Worm (Caenorhabditis elegans): ENCODE measurements around the gene ssup-72.

Gene ssup-72

ce11 chrII:6800104-6800711, 23.8 kb downstream of the ssup-72 start, which contains the start of gene F31E8.4 (continued):
- TF ChIP-seq zip-11 (GFP tag; IDR thresholded peaks at IDR 0.05) (no peak), tag-97 (GFP tag; IDR thresholded peaks at IDR 0.05) (no peak), ztf-7 (tag; optimal IDR thresholded peaks at IDR 0.05) (no peak), snpc-1.2 (GFP tag; IDR thresholded peaks at IDR 0.05) (no peak), nhr-77 (tag; optimal IDR thresholded peaks at IDR 0.05) (peak; percentile 53), hlh-11 (tag; optimal IDR thresholded peaks at IDR 0.05) (peak; percentile 61), F49E8.2 (tag; optimal IDR thresholded peaks at IDR 0.05; ENCODE audit: borderline replicate concordance) (no peak), sdz-12 (GFP tag; optimal IDR thresholded peaks at IDR 0.05) (no peak), nhr-11 (tag; optimal IDR thresholded peaks at IDR 0.05) (no peak), pha-4 (GFP tag; IDR thresholded peaks at IDR 0.05) (no peak), pha-4 (tag; optimal IDR thresholded peaks at IDR 0.05) (no peak), pqm-1 (tag; optimal IDR thresholded peaks at IDR 0.05) (peak; percentile 81), nhr-237 (tag; optimal IDR thresholded peaks at IDR 0.05) (no peak), ceh-28 (tag; optimal IDR thresholded peaks at IDR 0.05) (no peak), zfp-3 (GFP tag; conservative IDR thresholded peaks at IDR 0.05) (no peak), nhr-6 (tag; optimal IDR thresholded peaks at IDR 0.05) (peak; percentile 1), skn-1 (tag; optimal IDR thresholded peaks at IDR 0.05) (no peak), mdt-29 (GFP tag; IDR thresholded peaks at IDR 0.05) (no peak), Y75B8A.6 (GFP tag; IDR thresholded peaks at IDR 0.05) (no peak), unc-62 (GFP tag; optimal IDR thresholded peaks at IDR 0.05 in 1 of 2) (peak in 1 of 2 experiments; percentile 88), unc-62 (tag; optimal IDR thresholded peaks at IDR 0.05) (no peak), lin-15B (tag; optimal IDR thresholded peaks at IDR 0.05) (no peak), attf-4 (tag; optimal IDR thresholded peaks at IDR 0.05) (no peak), lin-29 (GFP tag; IDR thresholded peaks at IDR 0.05) (no peak), daf-12 (tag; optimal IDR thresholded peaks at IDR 0.05) (no peak), nhr-41 (GFP tag; IDR thresholded peaks at IDR 0.05) (no peak), daf-8 (GFP tag; IDR thresholded peaks at IDR 0.05) (no peak), mxl-2 (GFP tag; conservative IDR thresholded peaks at IDR 0.05) (no peak), nhr-102 (tag; optimal IDR thresholded peaks at IDR 0.05) (no peak), jun-1 (tag; optimal IDR thresholded peaks at IDR 0.05) (no peak), nhr-28 (tag; optimal IDR thresholded peaks at IDR 0.05) (peak; percentile 88), Y5F2A.4 (GFP tag; optimal IDR thresholded peaks at IDR 0.05) (no peak), nhr-48 (tag; optimal IDR thresholded peaks at IDR 0.05) (no peak), mdl-1 (tag; optimal IDR thresholded peaks at IDR 0.05) (peak in 1 of 2 experiments; percentile 15), lin-13 (GFP tag; optimal IDR thresholded peaks at IDR 0.05) (no peak), dmd-8 (GFP tag; IDR thresholded peaks at IDR 0.05) (no peak), lin-1 (GFP tag; IDR thresholded peaks at IDR 0.05) (no peak), rbr-2 (tag; optimal IDR thresholded peaks at IDR 0.05) (no peak), ceh-32 (tag; optimal IDR thresholded peaks at IDR 0.05; ENCODE audit: poor library complexity) (no peak), dmd-9 (GFP tag; IDR thresholded peaks at IDR 0.05) (no peak), ceh-44 (GFP tag; IDR thresholded peaks at IDR 0.05) (no peak), cey-2 (tag; optimal IDR thresholded peaks at IDR 0.05; ENCODE audit: borderline replicate concordance, insufficient read depth) (no peak), unc-39 (tag; optimal IDR thresholded peaks at IDR 0.05) (no peak), lin-38 (GFP tag; IDR thresholded peaks at IDR 0.05) (no peak), duxl-1 (tag; optimal IDR thresholded peaks at IDR 0.05; ENCODE audit: poor library complexity) (no peak), zfp-2 (tag; optimal IDR thresholded peaks at IDR 0.05) (no peak), lim-7 (GFP tag; IDR thresholded peaks at IDR 0.05) (no peak), F37D6.2 (tag; optimal IDR thresholded peaks at IDR 0.05) (no peak), ceh-82 (tag; optimal IDR thresholded peaks at IDR 0.05) (no peak), set-16 (GFP tag; IDR thresholded peaks at IDR 0.05) (no peak), egl-27 (tag; optimal IDR thresholded peaks at IDR 0.05) (no peak), F26F4.8 (GFP tag; conservative IDR thresholded peaks at IDR 0.05) (no peak), nhr-10 (tag; optimal IDR thresholded peaks at IDR 0.05) (no peak)
